Worm (Caenorhabditis elegans): Measurements from ENCODE around the gene snf-6.

snf-6 gene

ce11 chrIII:1495863-1496445 is 36.7 kb downstream of the snf-6 start, which contains the start of the genes ave-1 and M01G5.1 (continued):
- TF ChIP-seq nhr-90 (tag; optimal IDR thresholded peaks at IDR 0.05) = no peak
- no peak for TF ChIP-seq ceh-40 (GFP tag; IDR thresholded peaks at IDR 0.05)
- TF ChIP-seq C06A6.2 (GFP tag; conservative IDR thresholded peaks at IDR 0.05) = no peak

- TF ChIP-seq hlh-26 (GFP tag; conservative IDR thresholded peaks at IDR 0.05) = no peak
- TF ChIP-seq F57A8.1 (GFP tag; optimal IDR thresholded peaks at IDR 0.05) = no peak
- TF ChIP-seq dpff-1 (tag; optimal IDR thresholded peaks at IDR 0.05) = no peak
- no peak for TF ChIP-seq ceh-27 (GFP tag; optimal IDR thresholded peaks at IDR 0.05)
- no peak for TF ChIP-seq pha-4 (tag; optimal IDR thresholded peaks at IDR 0.05)
- TF ChIP-seq xnd-1 (tag; optimal IDR thresholded peaks at IDR 0.05) = no peak
- TF ChIP-seq nfya-1 (tag; optimal IDR thresholded peaks at IDR 0.05; ENCODE audit: borderline replicate concordance, insufficient read depth) = no peak
Measured at ce11 chrIII:1495230-1495629, 37.4 kb downstream of the snf-6 start, which contains the start of gene Y82E9BR.19. Gene Y82E9BR.19, minus strand, starts transcription at chrIII:1495330.

- TF ChIP-seq F39B2.1 (GFP tag; IDR thresholded peaks at IDR 0.05) = no peak
- no peak for TF ChIP-seq unc-62 (GFP tag; optimal IDR thresholded peaks at IDR 0.05)
- no peak for TF ChIP-seq Y95B8A.8 (GFP tag; IDR thresholded peaks at IDR 0.05)
- no peak for TF ChIP-seq let-526 (GFP tag; IDR thresholded peaks at IDR 0.05)
- TF ChIP-seq ztf-28 (GFP tag; IDR thresholded peaks at IDR 0.05) = no peak
- no peak for TF ChIP-seq Y79H2A.3 (GFP tag; conservative IDR thresholded peaks at IDR 0.05)
- no peak for TF ChIP-seq ets-4 (GFP tag; optimal IDR thresholded peaks at IDR 0.05)
- TF ChIP-seq dox-1 (GFP tag; IDR thresholded peaks at IDR 0.05) = no peak
- TF ChIP-seq snpc-1.3 (tag; optimal IDR thresholded peaks at IDR 0.05; ENCODE audit: insufficient read depth) = no peak
- no peak for TF ChIP-seq nhr-27 (tag; optimal IDR thresholded peaks at IDR 0.05)
- no peak for TF ChIP-seq die-1 (tag; optimal IDR thresholded peaks at IDR 0.05)
- no peak for TF ChIP-seq somi-1 (GFP tag; optimal IDR thresholded peaks at IDR 0.05)
- TF ChIP-seq rec-8 (tag; optimal IDR thresholded peaks at IDR 0.05) = no peak
- TF ChIP-seq hmg-1.2 (GFP tag; IDR thresholded peaks at IDR 0.05) = no peak
Measured at ce11 chrIII:1483407-1483806, 49.2 kb downstream of the snf-6 start, which contains the start of gene Y82E9BR.18. Gene Y82E9BR.18, minus strand, starts transcription at chrIII:1483507.
